Fruit fly (Drosophila melanogaster) whole organism, embryonic: ENCODE results near the gene Esyt2.

ENCODE experiments used
- B-H2 ChIP-seq: fragments of 200-800 bp; sonication (Bioruptor generic); optimal IDR thresholded peaks from 2 replicates; lab custom pipeline; 2018; ENCODE audit warnings: missing biosample characterization, mild to moderate bottlenecking, missing genetic modification characterization
- Bgb ChIP-seq: fragments of 200-800 bp; sonication (Bioruptor generic); IDR thresholded peaks from 2 replicates; pipeline ENCODE4 v1.3.6; 2022; ENCODE audit warnings: missing biosample characterization, missing genetic modification characterization; ENCODE audit not compliant: partially characterized antibody
- CG10543 ChIP-seq: fragments of 200-800 bp; sonication (Bioruptor generic); optimal IDR thresholded peaks from 3 replicates; lab custom pipeline; 2017; ENCODE audit warnings: missing biosample characterization, mild to moderate bottlenecking, missing genetic modification characterization, moderate library complexity
- CG11696 ChIP-seq: fragments of 200-800 bp; sonication (Bioruptor generic); IDR thresholded peaks from 2 replicates; pipeline ENCODE4 v1.3.6; 2022; ENCODE audit warnings: missing biosample characterization, missing genetic modification characterization
- CG12104 ChIP-seq: fragments of 200-800 bp; sonication (Bioruptor generic); optimal IDR thresholded peaks from 3 replicates; lab custom pipeline; 2016; ENCODE audit warnings: missing biosample characterization, missing genetic modification characterization
- CG13424 ChIP-seq: fragments of 200-800 bp; sonication (Bioruptor generic); optimal IDR thresholded peaks from 2 replicates; lab custom pipeline; 2019; ENCODE audit warnings: missing biosample characterization, mild to moderate bottlenecking, missing genetic modification characterization, moderate library complexity
- CG1602 ChIP-seq: fragments of 200-800 bp; sonication (Bioruptor generic); optimal IDR thresholded peaks from 3 replicates; lab custom pipeline; 2016; ENCODE audit warnings: missing biosample characterization, missing genetic modification characterization
- CG18764 ChIP-seq: fragments of 200-800 bp; sonication (Bioruptor generic); optimal IDR thresholded peaks from 3 replicates; lab custom pipeline; 2016; ENCODE audit warnings: missing biosample characterization, missing genetic modification characterization
- CG31224 ChIP-seq: fragments of 200-800 bp; sonication (Bioruptor generic); IDR thresholded peaks from 2 replicates; pipeline ENCODE4 v1.3.6; 2022; ENCODE audit warnings: missing biosample characterization, missing genetic modification characterization
- CG31388 ChIP-seq: fragments of 200-800 bp; sonication (Bioruptor generic); optimal IDR thresholded peaks from 2 replicates; lab custom pipeline; 2016; ENCODE audit warnings: missing biosample characterization, missing genetic modification characterization
- CG5245 ChIP-seq: fragments of 200-800 bp; sonication (Bioruptor generic); optimal IDR thresholded peaks from 3 replicates; lab custom pipeline; 2016; ENCODE audit warnings: missing biosample characterization, missing genetic modification characterization
- CG6689 ChIP-seq: fragments of 200-800 bp; sonication (Bioruptor generic); IDR thresholded peaks from 2 replicates; pipeline ENCODE4 v1.3.6; 2022; ENCODE audit warnings: missing biosample characterization, missing genetic modification characterization
- CG7271 ChIP-seq: fragments of 200-800 bp; sonication (Bioruptor generic); optimal IDR thresholded peaks from 2 replicates; lab custom pipeline; 2018; ENCODE audit warnings: missing biosample characterization, mild to moderate bottlenecking, missing genetic modification characterization, moderate library complexity
- CG7745 ChIP-seq: fragments of 200-800 bp; sonication (Bioruptor generic); optimal IDR thresholded peaks from 2 replicates; lab custom pipeline; 2018; ENCODE audit warnings: missing biosample characterization, mild to moderate bottlenecking, missing genetic modification characterization, moderate library complexity
- CG8089 ChIP-seq: fragments of 200-800 bp; sonication (Bioruptor generic); optimal IDR thresholded peaks from 3 replicates; lab custom pipeline; 2016; ENCODE audit warnings: missing biosample characterization, missing genetic modification characterization
- Drgx ChIP-seq: fragments of 200-800 bp; sonication (Bioruptor generic); IDR thresholded peaks from 2 replicates; pipeline ENCODE4 v1.3.6; 2022; ENCODE audit warnings: missing biosample characterization, missing genetic modification characterization
- Ets65A ChIP-seq: fragments of 200-800 bp; sonication (Bioruptor generic); peaks from one replicate; lab custom pipeline; 2016; ENCODE audit warnings: missing biosample characterization, missing genetic modification characterization
- Fer2 ChIP-seq: fragments of 200-800 bp; sonication (Bioruptor generic); optimal IDR thresholded peaks from 2 replicates; lab custom pipeline; 2018; ENCODE audit warnings: missing biosample characterization, mild to moderate bottlenecking, missing genetic modification characterization, moderate library complexity
- GATAe ChIP-seq: fragments of 200-800 bp; sonication (Bioruptor generic); conservative IDR thresholded peaks from 2 replicates; pipeline ENCODE4 v1.3.6; 2022; ENCODE audit warnings: missing biosample characterization, missing genetic modification characterization
- HLH4C ChIP-seq: fragments of 200-800 bp; sonication (Bioruptor generic); IDR thresholded peaks from 3 replicates; pipeline ENCODE4 v1.3.6; 2022; ENCODE audit warnings: missing biosample characterization, missing genetic modification characterization; ENCODE audit not compliant: partially characterized antibody
- HLHmδ ChIP-seq: fragments of 200-800 bp; sonication (Bioruptor generic); optimal IDR thresholded peaks from 2 replicates; lab custom pipeline; 2018; ENCODE audit warnings: missing biosample characterization, mild to moderate bottlenecking, missing genetic modification characterization, moderate library complexity
- Kr ChIP-seq: fragments of 200-800 bp; sonication (Bioruptor generic); optimal IDR thresholded peaks from 2 replicates; lab custom pipeline; 2017; ENCODE audit warnings: missing biosample characterization, mild to moderate bottlenecking, missing genetic modification characterization
- Lhr ChIP-seq: fragments of 200-800 bp; sonication (Bioruptor generic); optimal IDR thresholded peaks from 3 replicates; lab custom pipeline; 2017; ENCODE audit warnings: mild to moderate bottlenecking, missing biosample characterization, missing genetic modification reagents, missing genetic modification characterization
- Med ChIP-seq: fragments of 200-800 bp; sonication (Bioruptor generic); peaks from one replicate; lab custom pipeline; 2016; ENCODE audit warnings: missing biosample characterization, missing genetic modification characterization, mild to moderate bottlenecking, inconsistent platforms, moderate library complexity
- Xbp1 ChIP-seq: fragments of 200-800 bp; sonication (Bioruptor generic); optimal IDR thresholded peaks from 3 replicates; lab custom pipeline; 2016; ENCODE audit warnings: missing biosample characterization, mild to moderate bottlenecking, missing genetic modification characterization
- az2 ChIP-seq: fragments of 200-800 bp; sonication (Bioruptor generic); optimal IDR thresholded peaks from 3 replicates; lab custom pipeline; 2016; ENCODE audit warnings: missing biosample characterization, missing genetic modification characterization
- bbx ChIP-seq: fragments of 200-800 bp; sonication (Bioruptor generic); IDR thresholded peaks from 2 replicates; pipeline ENCODE4 v1.3.6; 2022; ENCODE audit warnings: missing biosample characterization, missing genetic modification characterization; ENCODE audit not compliant: partially characterized antibody
- caup ChIP-seq: fragments of 200-800 bp; sonication (Bioruptor generic); optimal IDR thresholded peaks from 3 replicates; lab custom pipeline; 2017; ENCODE audit warnings: missing biosample characterization, mild to moderate bottlenecking, missing genetic modification characterization, moderate library complexity; ENCODE audit not compliant: severe bottlenecking
- chinmo ChIP-seq: fragments of 200-800 bp; sonication (Bioruptor generic); IDR thresholded peaks from 4 replicates; pipeline ENCODE4 v1.3.6; 2022; ENCODE audit warnings: missing biosample characterization, missing genetic modification characterization; ENCODE audit not compliant: partially characterized antibody
- chn ChIP-seq: fragments of 200-800 bp; sonication (Bioruptor generic); optimal IDR thresholded peaks from 2 replicates; lab custom pipeline; 2016; ENCODE audit warnings: missing biosample characterization, missing genetic modification characterization
- corto ChIP-seq: fragments of 200-800 bp; sonication (Bioruptor generic); optimal IDR thresholded peaks from 2 replicates; lab custom pipeline; 2016; ENCODE audit warnings: missing biosample characterization, mild to moderate bottlenecking, missing genetic modification characterization, moderate library complexity
- crc ChIP-seq: fragments of 200-800 bp; sonication (Bioruptor generic); optimal IDR thresholded peaks from 2 replicates; lab custom pipeline; 2016; ENCODE audit warnings: missing biosample characterization, missing genetic modification characterization
- croc ChIP-seq: fragments of 200-800 bp; sonication (Bioruptor generic); conservative IDR thresholded peaks from 3 replicates; pipeline ENCODE4 v1.3.6; 2022; ENCODE audit warnings: missing biosample characterization, missing genetic modification characterization
- dysf ChIP-seq: fragments of 200-800 bp; sonication (Bioruptor generic); IDR thresholded peaks from 3 replicates; pipeline ENCODE4 v1.3.6; 2022; ENCODE audit warnings: missing biosample characterization, missing genetic modification characterization
- gcm2 ChIP-seq: fragments of 200-800 bp; sonication (Bioruptor generic); optimal IDR thresholded peaks from 2 replicates; lab custom pipeline; 2016; ENCODE audit warnings: missing biosample characterization, missing genetic modification characterization
- gro ChIP-seq: fragments of 200-800 bp; sonication (Bioruptor generic); optimal IDR thresholded peaks from 2 replicates; lab custom pipeline; 2016; ENCODE audit warnings: missing biosample characterization, missing genetic modification characterization
- lab ChIP-seq: fragments of 200-800 bp; sonication (Bioruptor generic); optimal IDR thresholded peaks from 3 replicates; lab custom pipeline; 2017; ENCODE audit warnings: missing biosample characterization, missing genetic modification characterization, mild to moderate bottlenecking, moderate library complexity, missing genetic modification reagents
- lilli ChIP-seq: fragments of 200-800 bp; sonication (Bioruptor generic); optimal IDR thresholded peaks from 3 replicates; lab custom pipeline; 2016; ENCODE audit warnings: missing biosample characterization, missing genetic modification characterization
- pan ChIP-seq, 4 experiments: fragments of >200 bp in 3 of 4; fragments of 200-800 bp in 1 of 4; sonication (Bioruptor generic) in 1 of 4; optimal IDR thresholded peaks in 3 of 4; IDR thresholded peaks in 1 of 4; 2 replicates each; pipeline versions ENCODE4 v1.3.6 to Lab custom; 2017 to 2022; ENCODE audit warnings: missing biosample characterization in 2 of 4, missing genetic modification characterization in 2 of 4, mixed read lengths in 1 of 4
- sc ChIP-seq, 3 experiments: fragments of >200 bp in 2 of 3; fragments of 200-800 bp in 1 of 3; sonication (Bioruptor generic) in 1 of 3; optimal IDR thresholded peaks; 2 replicates in 2 of 3; 3 replicates in 1 of 3; lab custom pipeline; 2017; ENCODE audit warnings: mild to moderate bottlenecking in 1 of 3, missing biosample characterization in 1 of 3, missing genetic modification characterization in 1 of 3, missing genetic modification reagents in 1 of 3
- sd ChIP-seq: fragments of 200-800 bp; sonication (Bioruptor generic); optimal IDR thresholded peaks from 3 replicates; lab custom pipeline; 2018; ENCODE audit warnings: missing biosample characterization, mild to moderate bottlenecking, missing genetic modification characterization, moderate library complexity
- sens ChIP-seq: fragments of 200-800 bp; sonication (Bioruptor generic); peaks from one replicate; lab custom pipeline; 2016; ENCODE audit warnings: missing biosample characterization, missing genetic modification characterization
- seq ChIP-seq: fragments of 200-800 bp; sonication (Bioruptor generic); IDR thresholded peaks from 2 replicates; pipeline ENCODE4 v1.3.6; 2022; ENCODE audit warnings: missing biosample characterization, missing genetic modification characterization
- shn ChIP-seq: fragments of 200-800 bp; sonication (Bioruptor generic); optimal IDR thresholded peaks from 3 replicates; lab custom pipeline; 2016; ENCODE audit warnings: missing biosample characterization, missing genetic modification characterization
- slp2 ChIP-seq: fragments of 200-800 bp; sonication (Bioruptor generic); optimal IDR thresholded peaks from 2 replicates; lab custom pipeline; 2016; ENCODE audit warnings: missing biosample characterization, missing genetic modification characterization
- sr ChIP-seq: fragments of 200-800 bp; sonication (Bioruptor generic); IDR thresholded peaks from 3 replicates; pipeline ENCODE4 v1.3.6; 2022; ENCODE audit warnings: missing biosample characterization, missing genetic modification characterization
- ssp ChIP-seq: fragments of 200-800 bp; sonication (Bioruptor generic); IDR thresholded peaks from 2 replicates; pipeline ENCODE4 v1.3.6; 2022; ENCODE audit warnings: missing biosample characterization, missing genetic modification characterization
- stc ChIP-seq: fragments of 200-800 bp; sonication (Bioruptor generic); IDR thresholded peaks from 2 replicates; pipeline ENCODE4 v1.3.6; 2022; ENCODE audit warnings: missing biosample characterization, missing genetic modification characterization
- toy ChIP-seq: fragments of 200-800 bp; sonication (Bioruptor generic); IDR thresholded peaks from 2 replicates; pipeline ENCODE4 v1.3.6; 2022; ENCODE audit warnings: missing biosample characterization, missing genetic modification characterization
- zen ChIP-seq: fragments of 200-800 bp; sonication (Bioruptor generic); optimal IDR thresholded peaks from 3 replicates; lab custom pipeline; 2018; ENCODE audit warnings: missing biosample characterization, mild to moderate bottlenecking, missing genetic modification characterization, moderate library complexity

The Esyt2 gene

DNA sequence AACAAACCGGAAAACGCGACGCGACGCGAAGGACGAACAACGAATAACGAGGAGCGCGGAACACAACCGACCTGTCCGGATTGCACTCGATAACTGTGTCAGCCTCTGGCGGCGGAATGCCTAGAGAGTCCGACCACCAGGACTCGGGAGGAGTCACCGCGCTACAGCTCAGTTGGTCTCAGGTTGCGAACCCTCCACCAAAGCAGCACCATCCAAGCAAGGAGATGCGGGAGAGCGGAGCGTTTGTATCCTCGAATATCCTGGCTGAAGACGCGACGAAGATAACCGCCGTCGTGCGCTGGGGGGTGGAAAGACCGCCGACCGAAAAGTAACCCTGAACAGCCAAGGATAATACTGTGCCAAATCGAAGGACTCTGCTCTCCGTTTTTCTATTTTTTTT lies 32.8 kb downstream of the Esyt2 start (continued):
- no peak for TF ChIP-seq Lhr
- TF ChIP-seq CG12104 (GFP tag; lab: Kevin White, UChicago) = no peak
- TF ChIP-seq Drgx (GFP tag; lab: Robert Waterston, UW) = no peak
- TF ChIP-seq sr = no peak
- no peak for TF ChIP-seq dysf (GFP tag; lab: Robert Waterston, UW)
- TF ChIP-seq toy = no peak
- TF ChIP-seq HLHmδ = no peak
- TF ChIP-seq Kr = no peak
- TF ChIP-seq slp2 (GFP tag; lab: Kevin White, UChicago) = no peak
- TF ChIP-seq stc (GFP tag; lab: Robert Waterston, UW) = no peak
- TF ChIP-seq ssp (GFP tag; lab: Robert Waterston, UW) = no peak
- TF ChIP-seq seq = peak; percentile 82
- TF ChIP-seq chinmo (GFP tag; lab: Robert Waterston, UW) = 0 out of 4 replicates have a peak, but pooled peaks have one; percentile 46
- peak; percentile 52 for TF ChIP-seq Med
- no peak for TF ChIP-seq CG31388 (GFP tag; lab: Kevin White, UChicago)
- TF ChIP-seq gcm2 = no peak
- no peak for TF ChIP-seq CG6689 (GFP tag; lab: Robert Waterston, UW)
- no peak for TF ChIP-seq crc
- no peak for TF ChIP-seq HLH4C (GFP tag; lab: Robert Waterston, UW)
- TF ChIP-seq Ets65A (GFP tag; lab: Kevin White, UChicago) = peak; percentile 51
- no peak for TF ChIP-seq az2 (GFP tag; lab: Kevin White, UChicago)
- TF ChIP-seq CG18764 (GFP tag; lab: Kevin White, UChicago) = no peak
- no peak for TF ChIP-seq CG11696 (GFP tag; lab: Robert Waterston, UW)
- no peak for TF ChIP-seq corto
- peak; percentile 37; the same call in 1 of the 2 replicates for TF ChIP-seq bbx (GFP tag; lab: Robert Waterston, UW)
- TF ChIP-seq lab (GFP tag; lab: Kevin White, UChicago) = peak; percentile 6
- no peak for TF ChIP-seq shn (GFP tag; lab: Kevin White, UChicago)
- no peak for TF ChIP-seq gro (GFP tag; lab: Kevin White, UChicago)
- TF ChIP-seq CG13424 (tag; lab: Kevin White, UChicago) = no peak
- TF ChIP-seq croc = no peak
- no peak for TF ChIP-seq CG8089 (GFP tag; lab: Kevin White, UChicago)
- no peak for TF ChIP-seq B-H2 (GFP tag; lab: Kevin White, UChicago)
- TF ChIP-seq CG7745 (tag; lab: Kevin White, UChicago) = no peak
- TF ChIP-seq CG10543 (GFP tag; lab: Kevin White, UChicago) = peak; percentile 16
- peak; percentile 6; the same call in 1 of the 2 replicates for TF ChIP-seq Bgb (GFP tag; lab: Robert Waterston, UW)
- TF ChIP-seq CG1602 (GFP tag; lab: Kevin White, UChicago) = no peak
- TF ChIP-seq Xbp1 (GFP tag; lab: Kevin White, UChicago) = no peak
- no peak for TF ChIP-seq GATAe (GFP tag; lab: Robert Waterston, UW)
- no peak for TF ChIP-seq pan (optimal IDR thresholded peaks at IDR 0.05; lab: Kevin White, UChicago)
- TF ChIP-seq pan (GFP tag; optimal IDR thresholded peaks at IDR 0.05 in 1 of 2, IDR thresholded peaks at IDR 0.05 in 1 of 2) = no peak
- TF ChIP-seq sd (tag; lab: Kevin White, UChicago) = peak; percentile 51
- TF ChIP-seq caup (GFP tag; lab: Kevin White, UChicago) = no peak
- TF ChIP-seq lilli (GFP tag; lab: Kevin White, UChicago) = no peak
- no peak for TF ChIP-seq Fer2
- TF ChIP-seq sc (optimal IDR thresholded peaks at IDR 0.05; lab: Kevin White, UChicago) = no peak
- TF ChIP-seq sc (GFP tag; optimal IDR thresholded peaks at IDR 0.05; lab: Kevin White, UChicago) = no peak
- TF ChIP-seq chn (GFP tag; lab: Kevin White, UChicago) = no peak
- TF ChIP-seq sens (GFP tag; lab: Kevin White, UChicago) = no peak
- TF ChIP-seq CG7271 (tag; lab: Kevin White, UChicago) = no peak
- no peak for TF ChIP-seq CG5245 (GFP tag; lab: Kevin White, UChicago)
- no peak for TF ChIP-seq CG31224 (GFP tag; lab: Robert Waterston, UW)
- TF ChIP-seq zen (tag; lab: Kevin White, UChicago) = no peak
